Worm (Caenorhabditis elegans) whole organism, young adult: ENCODE measurements around the gene Y47D3A.31.

Experiments used
- F33H1.4 ChIP-seq: fragments of 200-800 bp; sonication (Bioruptor generic); IDR thresholded peaks from 2 replicates; pipeline ENCODE4 v1.3.6; 2022; ENCODE audit warnings: missing genetic modification reagents, missing genetic modification characterization, missing compliant biosample characterization
- ceh-27 ChIP-seq: fragments of 200-800 bp; sonication (Bioruptor generic); optimal IDR thresholded peaks from 2 replicates; lab custom pipeline; 2018; ENCODE audit warnings: mild to moderate bottlenecking, missing genetic modification characterization, moderate library complexity, missing compliant biosample characterization
- chd-7 ChIP-seq: sonication (generic microtip); optimal IDR thresholded peaks from 2 replicates; lab custom pipeline; 2016; ENCODE audit warnings: mild to moderate bottlenecking, missing genetic modification characterization, moderate library complexity, missing compliant biosample characterization
- him-1 ChIP-seq: sonication (generic microtip); optimal IDR thresholded peaks from 2 replicates; lab custom pipeline; 2016; ENCODE audit warnings: missing genotype, missing genetic modification reagents, missing genetic modification characterization, missing compliant biosample characterization
- nhr-179 ChIP-seq: sonication (generic microtip); optimal IDR thresholded peaks from 2 replicates; lab custom pipeline; 2016; ENCODE audit warnings: mild to moderate bottlenecking, missing genetic modification characterization, missing compliant biosample characterization
- nhr-80 ChIP-seq: sonication (generic microtip); optimal IDR thresholded peaks from 2 replicates; lab custom pipeline; 2016; ENCODE audit warnings: missing genetic modification characterization, missing compliant biosample characterization
- rpc-1 ChIP-seq, 2 experiments: fragments of 150-350 bp in 1 of 2; sonication (generic microtip) in 1 of 2; optimal IDR thresholded peaks; 2 replicates each; lab custom pipeline; 2014 to 2018; ENCODE audit warnings: missing biosample characterization in 1 of 2, missing genetic modification characterization in 1 of 2, missing genetic modification reagents in 1 of 2, missing genotype in 1 of 2
- snpc-4 ChIP-seq, 5 experiments: fragments of 150-350 bp in 1 of 5; sonication (generic microtip) in 4 of 5; optimal IDR thresholded peaks; 2 replicates each; lab custom pipeline; 2014 to 2018; ENCODE audit warnings: missing genetic modification characterization in 5 of 5, missing biosample characterization in 3 of 5, antibody characterized with exemption in 2 of 5, mild to moderate bottlenecking in 2 of 5, missing compliant biosample characterization in 2 of 5, missing genotype in 2 of 5, moderate library complexity in 2 of 5, missing genetic modification reagents in 1 of 5
- ztf-22 ChIP-seq: fragments of 200-800 bp; sonication (Bioruptor generic); optimal IDR thresholded peaks from 2 replicates; lab custom pipeline; 2018; ENCODE audit warnings: mild to moderate bottlenecking, missing genetic modification characterization, moderate library complexity, missing compliant biosample characterization

DNA sequence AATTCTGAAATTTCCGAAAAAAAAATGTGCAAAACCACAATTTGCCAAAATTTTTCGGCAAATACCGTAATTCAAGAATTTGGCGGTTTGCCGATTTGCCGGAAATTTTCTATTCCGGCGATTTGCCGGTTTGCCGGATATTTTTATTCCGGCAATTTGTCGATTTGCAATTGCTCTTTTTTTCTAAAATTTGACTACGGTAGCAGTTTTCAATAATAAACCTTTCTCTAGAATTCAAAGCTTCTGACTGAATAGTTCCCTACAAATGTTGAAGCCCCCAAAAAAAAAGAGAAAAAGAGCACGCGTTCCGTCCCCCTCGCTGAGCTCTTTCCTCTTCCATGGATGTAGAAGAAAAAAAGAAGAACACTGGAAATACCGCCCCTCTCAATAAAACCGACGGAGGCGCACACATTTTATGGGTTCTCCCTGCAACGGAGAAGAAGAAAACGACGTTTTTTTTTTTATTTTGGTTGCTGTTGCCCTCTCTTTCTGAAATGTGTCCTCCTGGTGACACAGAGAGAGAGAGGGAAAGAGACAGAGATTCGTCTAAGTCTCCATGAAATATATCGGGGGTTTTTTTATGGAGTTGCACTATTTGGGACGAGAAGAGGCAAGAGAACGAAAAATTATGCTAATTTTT is 44.0 kb upstream of the Y47D3A.31 start:
- TF ChIP-seq snpc-4 (GFP tag; optimal IDR thresholded peaks at IDR 0.05; lab: Kevin White, UChicago) (no peak), snpc-4 (tag; optimal IDR thresholded peaks at IDR 0.05; lab: Kevin White, UChicago) (no peak), chd-7 (no peak), ztf-22 (no peak), rpc-1 (optimal IDR thresholded peaks at IDR 0.05; lab: Kevin White, UChicago) (no peak), rpc-1 (tag; optimal IDR thresholded peaks at IDR 0.05; lab: Kevin White, UChicago) (no peak), nhr-179 (tag; lab: Kevin White, UChicago) (no peak), ceh-27 (GFP tag; lab: Kevin White, UChicago) (no peak), nhr-80 (no peak), F33H1.4 (no peak), him-1 (tag; lab: Kevin White, UChicago) (no peak)
